Fruit fly (Drosophila melanogaster): ENCODE measurements around the gene mtd.

Gene mtd

DNA sequence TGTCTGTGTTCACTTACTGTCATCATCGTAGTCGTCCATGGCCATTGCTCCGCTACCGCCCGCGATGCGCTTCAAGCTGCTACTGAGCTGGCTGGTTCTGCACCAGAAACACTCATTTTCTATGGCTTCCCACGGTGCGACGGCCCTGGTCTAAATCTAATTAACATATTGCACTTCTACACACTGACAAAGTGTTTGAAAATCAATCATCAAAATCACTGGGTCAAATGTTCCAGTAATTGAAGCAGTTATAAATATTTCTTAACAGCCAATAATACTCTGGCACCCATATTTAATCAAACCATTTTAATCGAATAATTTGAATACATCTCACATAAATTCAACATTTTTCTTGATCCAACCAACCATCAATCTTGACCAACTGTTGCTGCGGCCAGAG lies 113.0 kb downstream of the mtd start, which contains the start of gene rtp:
Gene rtp (minus strand): TSS at position 101 of the 400 bp plus-strand sequence.
- no peak for TF ChIP-seq CG18764 (GFP tag; optimal IDR thresholded peaks at IDR 0.05)
- TF ChIP-seq nerfin-1 (tag; optimal IDR thresholded peaks at IDR 0.05), result no peak
- TF ChIP-seq knrl (GFP tag; IDR thresholded peaks at IDR 0.05; ENCODE audit: partially characterized antibody), result no peak
- no peak for TF ChIP-seq sisA (GFP tag; IDR thresholded peaks at IDR 0.05)
- TF ChIP-seq Hr3 (GFP tag; optimal IDR thresholded peaks at IDR 0.05), result no peak
- TF ChIP-seq Gsc (GFP tag; IDR thresholded peaks at IDR 0.05), result no peak
- TF ChIP-seq CG17359 (tag; optimal IDR thresholded peaks at IDR 0.05), result no peak
- no peak for TF ChIP-seq CG15073 (GFP tag; optimal IDR thresholded peaks at IDR 0.05)
- TF ChIP-seq HHEX (GFP tag; optimal IDR thresholded peaks at IDR 0.05), result no peak
- TF ChIP-seq sens (GFP tag), result no peak
- TF ChIP-seq tx (GFP tag; optimal IDR thresholded peaks at IDR 0.05), result no peak
- no peak for TF ChIP-seq CG2202 (tag; optimal IDR thresholded peaks at IDR 0.05)
- no peak for TF ChIP-seq p53 (GFP tag; optimal IDR thresholded peaks at IDR 0.05)
- TF ChIP-seq Spps (tag; optimal IDR thresholded peaks at IDR 0.05), result no peak
- no peak for TF ChIP-seq Doc2 (GFP tag; IDR thresholded peaks at IDR 0.05)
- no peak for TF ChIP-seq CG9817 (tag; optimal IDR thresholded peaks at IDR 0.05)
- TF ChIP-seq CG13424 (tag; optimal IDR thresholded peaks at IDR 0.05), result no peak
- no peak for TF ChIP-seq CG10431 (GFP tag; optimal IDR thresholded peaks at IDR 0.05)

DNA sequence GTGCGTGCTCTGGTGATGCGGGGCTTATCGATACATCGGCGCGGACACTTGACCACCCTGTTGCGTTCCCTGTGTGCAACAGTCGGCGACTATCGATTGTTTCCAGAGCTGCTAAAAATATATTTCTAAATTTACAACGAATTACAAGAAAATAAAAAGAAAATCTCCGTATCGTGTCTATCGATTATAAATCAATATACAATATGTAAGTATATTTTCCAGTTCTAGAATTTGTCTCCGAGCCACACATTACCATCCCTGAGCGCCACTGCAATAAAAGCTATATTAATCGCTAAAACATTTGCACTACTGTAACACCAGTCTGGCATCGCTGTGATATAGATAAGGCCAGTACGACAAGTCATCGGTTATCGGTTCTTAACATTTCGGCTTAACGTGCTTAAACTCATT lies 118.0 kb downstream of the mtd start, which contains the start of the genes Kat60 and Mms19:
Gene Kat60 (minus strand): TSS at position 13 of the 411 bp plus-strand sequence.
Gene Mms19 (plus strand): TSS at position 347 of the 411 bp plus-strand sequence.
- peak; percentile 93 for TF ChIP-seq CG14860 (GFP tag; IDR thresholded peaks at IDR 0.05; ENCODE audit: partially characterized antibody)
- peak; percentile 26 for TF ChIP-seq CG9876 (GFP tag; optimal IDR thresholded peaks at IDR 0.05)
- TF ChIP-seq dimm (GFP tag; IDR thresholded peaks at IDR 0.05), result no peak
- TF ChIP-seq CG3407 (GFP tag; optimal IDR thresholded peaks at IDR 0.05), result no peak
- peak; percentile 94 for TF ChIP-seq Bgb (GFP tag; IDR thresholded peaks at IDR 0.05; ENCODE audit: partially characterized antibody)
- TF ChIP-seq Neu2 (GFP tag; optimal IDR thresholded peaks at IDR 0.05; ENCODE audit: borderline replicate concordance), result no peak
- no peak for TF ChIP-seq her (GFP tag; optimal IDR thresholded peaks at IDR 0.05)
- TF ChIP-seq gce (GFP tag; IDR thresholded peaks at IDR 0.05), result no peak; the same call in 2 of the 3 replicates
- TF ChIP-seq Taf1 (GFP tag; IDR thresholded peaks at IDR 0.05), result peak; percentile 56
- peak; percentile 55 for TF ChIP-seq NC2α (GFP tag; optimal IDR thresholded peaks at IDR 0.05)
- TF ChIP-seq GATAe (GFP tag; conservative IDR thresholded peaks at IDR 0.05), result peak; percentile 78
- peak; percentile 59 for TF ChIP-seq CG31224 (GFP tag; IDR thresholded peaks at IDR 0.05)
- peak; percentile 61; the same call in 1 of the 2 replicates for TF ChIP-seq ranshi (GFP tag; IDR thresholded peaks at IDR 0.05)
- TF ChIP-seq sc (optimal IDR thresholded peaks at IDR 0.05), result no peak
- TF ChIP-seq sc (GFP tag; optimal IDR thresholded peaks at IDR 0.05), result no peak
- no peak for TF ChIP-seq prd (optimal IDR thresholded peaks at IDR 0.05)
- peak; percentile 84 for TF ChIP-seq prd (GFP tag; IDR thresholded peaks at IDR 0.05)
- TF ChIP-seq CG18262 (tag; optimal IDR thresholded peaks at IDR 0.05), result no peak
- TF ChIP-seq CG12155 (GFP tag; optimal IDR thresholded peaks at IDR 0.05), result peak; percentile 66
- peak; percentile 50; the same call in 1 of the 2 replicates for TF ChIP-seq H2.0 (GFP tag; IDR thresholded peaks at IDR 0.05)
- TF ChIP-seq CG18011 (GFP tag; optimal IDR thresholded peaks at IDR 0.05), result peak; percentile 7
- peak; percentile 36 for TF ChIP-seq CG10979 (tag; optimal IDR thresholded peaks at IDR 0.05)
- no peak for TF ChIP-seq CG7839 (tag; optimal IDR thresholded peaks at IDR 0.05)
- peak; percentile 67 for TF ChIP-seq Camta (GFP tag; optimal IDR thresholded peaks at IDR 0.05)
- peak; percentile 66 for TF ChIP-seq CG17829 (tag; optimal IDR thresholded peaks at IDR 0.05)
- peak; percentile 75 for TF ChIP-seq HLH54F (GFP tag; optimal IDR thresholded peaks at IDR 0.05)
- no peak for TF ChIP-seq wek (GFP tag; optimal IDR thresholded peaks at IDR 0.05)
- TF ChIP-seq CG11456 (GFP tag; IDR thresholded peaks at IDR 0.05), result peak; percentile 72; the same call in 2 of the 3 replicates
- no peak for TF ChIP-seq pita (GFP tag; optimal IDR thresholded peaks at IDR 0.05)
- TF ChIP-seq Awh (GFP tag; IDR thresholded peaks at IDR 0.05), result no peak
- TF ChIP-seq CG10147 (GFP tag; optimal IDR thresholded peaks at IDR 0.05), result no peak
- TF ChIP-seq pb (GFP tag; optimal IDR thresholded peaks at IDR 0.05), result peak; percentile 36
- TF ChIP-seq pfk (GFP tag; optimal IDR thresholded peaks at IDR 0.05), result no peak
- peak; percentile 44; the same call in 1 of the 2 replicates for TF ChIP-seq klu (GFP tag; IDR thresholded peaks at IDR 0.05)

Data from whole organism, embryonic.